Fruit fly (Drosophila melanogaster): ENCODE data around the gene CG2003.
A peak's percentile ranks its signal among the peaks of the same experiment; 100 is the strongest.

The CG2003 gene

dm6 chr3R:31978418-31978817 is 497 bp downstream of the CG2003 start (continued):
- TF ChIP-seq ey (GFP tag; optimal IDR thresholded peaks at IDR 0.05) (peak; percentile 49), CG32264 (GFP tag; optimal IDR thresholded peaks at IDR 0.05) (no peak), sage (GFP tag; optimal IDR thresholded peaks at IDR 0.05) (no peak), CG9705 (GFP tag; optimal IDR thresholded peaks at IDR 0.05) (no peak), Jra (GFP tag; optimal IDR thresholded peaks at IDR 0.05) (no peak), lola (GFP tag; optimal IDR thresholded peaks at IDR 0.05) (no peak), sv (GFP tag; optimal IDR thresholded peaks at IDR 0.05) (no peak)

DNA sequence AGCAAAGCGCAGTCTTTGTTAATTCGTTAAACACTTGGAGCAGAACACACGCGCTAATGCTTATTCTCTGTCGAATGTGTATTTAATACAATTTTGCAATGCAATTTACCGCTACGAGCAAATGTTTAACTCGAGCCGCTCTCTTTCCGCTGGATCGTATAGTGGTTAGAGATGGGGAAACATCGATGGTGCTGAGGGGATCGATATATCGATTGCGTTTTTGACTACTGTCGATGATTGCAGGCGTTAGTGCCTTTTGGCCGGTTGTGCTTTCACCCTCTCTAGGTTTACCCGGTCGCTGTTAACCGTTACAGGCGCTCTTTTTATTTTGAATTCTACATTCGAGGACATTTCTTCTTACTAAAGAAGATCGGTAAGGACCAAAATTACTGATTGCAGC is 7.7 kb downstream of the CG2003 start:
- peak; percentile 48 for TF ChIP-seq rgr (GFP tag; optimal IDR thresholded peaks at IDR 0.05)
- TF ChIP-seq lola (GFP tag; optimal IDR thresholded peaks at IDR 0.05): no peak
- TF ChIP-seq Rel (GFP tag; optimal IDR thresholded peaks at IDR 0.05): no peak
- peak; percentile 42 for TF ChIP-seq Rel (tag; optimal IDR thresholded peaks at IDR 0.05)
- TF ChIP-seq CG9705 (GFP tag; optimal IDR thresholded peaks at IDR 0.05): no peak
- no peak for TF ChIP-seq sv (GFP tag; optimal IDR thresholded peaks at IDR 0.05)
- TF ChIP-seq HLH106 (tag; optimal IDR thresholded peaks at IDR 0.05): peak; percentile 4
- no peak for TF ChIP-seq pan (optimal IDR thresholded peaks at IDR 0.05)
- no peak for TF ChIP-seq usp (GFP tag; optimal IDR thresholded peaks at IDR 0.05)
- TF ChIP-seq h (GFP tag; optimal IDR thresholded peaks at IDR 0.05): peak; percentile 29
- peak; percentile 18 for TF ChIP-seq Sp1 (GFP tag; optimal IDR thresholded peaks at IDR 0.05)
- TF ChIP-seq psq (GFP tag; optimal IDR thresholded peaks at IDR 0.05): peak; percentile 28
- TF ChIP-seq N (GFP tag; optimal IDR thresholded peaks at IDR 0.05): no peak
- TF ChIP-seq Hnf4 (GFP tag; optimal IDR thresholded peaks at IDR 0.05): peak; percentile 22
- peak; percentile 42 for TF ChIP-seq Jra (GFP tag; optimal IDR thresholded peaks at IDR 0.05)
- TF ChIP-seq foxo (GFP tag; optimal IDR thresholded peaks at IDR 0.05): peak in 1 of 2 experiments; percentile 21
- TF ChIP-seq fru (GFP tag; optimal IDR thresholded peaks at IDR 0.05): no peak
- TF ChIP-seq Myc (optimal IDR thresholded peaks at IDR 0.05): peak; percentile 47
- peak; percentile 88 for TF ChIP-seq Hr83 (GFP tag; optimal IDR thresholded peaks at IDR 0.05; ENCODE audit: poor library complexity, severe bottlenecking)

- no peak for TF ChIP-seq Rel (GFP tag; optimal IDR thresholded peaks at IDR 0.05)
- peak; percentile 86 for TF ChIP-seq Rel (tag; optimal IDR thresholded peaks at IDR 0.05)
- TF ChIP-seq sage (GFP tag; optimal IDR thresholded peaks at IDR 0.05): no peak
- no peak for TF ChIP-seq foxo (GFP tag; optimal IDR thresholded peaks at IDR 0.05)
- no peak for TF ChIP-seq Dif (GFP tag; optimal IDR thresholded peaks at IDR 0.05; ENCODE audit: partially characterized antibody)
- no peak for TF ChIP-seq Jra (GFP tag; optimal IDR thresholded peaks at IDR 0.05)
- TF ChIP-seq dl (GFP tag; optimal IDR thresholded peaks at IDR 0.05; ENCODE audit: insufficient read depth in 1 of 2, partially characterized antibody in 2 of 2): no peak
- TF ChIP-seq tai (GFP tag; optimal IDR thresholded peaks at IDR 0.05): peak; percentile 7
- no peak for TF ChIP-seq Hr83 (GFP tag; optimal IDR thresholded peaks at IDR 0.05; ENCODE audit: poor library complexity, severe bottlenecking)
- no peak for TF ChIP-seq Sp1 (GFP tag; optimal IDR thresholded peaks at IDR 0.05)
- no peak for TF ChIP-seq Hnf4 (GFP tag; optimal IDR thresholded peaks at IDR 0.05)
- no peak for TF ChIP-seq jim (GFP tag; optimal IDR thresholded peaks at IDR 0.05)
- TF ChIP-seq Mio (GFP tag; optimal IDR thresholded peaks at IDR 0.05): no peak
- TF ChIP-seq OdsH (GFP tag; optimal IDR thresholded peaks at IDR 0.05): no peak
- TF ChIP-seq sv (GFP tag; optimal IDR thresholded peaks at IDR 0.05): no peak
- no peak for TF ChIP-seq GATAd (GFP tag; optimal IDR thresholded peaks at IDR 0.05)
- no peak for TF ChIP-seq Dfd (GFP tag; optimal IDR thresholded peaks at IDR 0.05)
- no peak for TF ChIP-seq CrebA (GFP tag; optimal IDR thresholded peaks at IDR 0.05; ENCODE audit: borderline replicate concordance)
- TF ChIP-seq CG32264 (GFP tag; optimal IDR thresholded peaks at IDR 0.05): no peak
- no peak for TF ChIP-seq Abd-B (GFP tag; optimal IDR thresholded peaks at IDR 0.05)
- TF ChIP-seq ey (GFP tag; optimal IDR thresholded peaks at IDR 0.05): no peak
- no peak for TF ChIP-seq woc (GFP tag; optimal IDR thresholded peaks at IDR 0.05)
- no peak for TF ChIP-seq pan (optimal IDR thresholded peaks at IDR 0.05)
- no peak for TF ChIP-seq fru (GFP tag; optimal IDR thresholded peaks at IDR 0.05)
- no peak for TF ChIP-seq Myc (optimal IDR thresholded peaks at IDR 0.05)
- TF ChIP-seq br (GFP tag; optimal IDR thresholded peaks at IDR 0.05): peak; percentile 42
- TF ChIP-seq Vsx2 (GFP tag; optimal IDR thresholded peaks at IDR 0.05; ENCODE audit: partially characterized antibody): no peak
- TF ChIP-seq HLH106 (tag; optimal IDR thresholded peaks at IDR 0.05): no peak
- TF ChIP-seq brk (GFP tag; optimal IDR thresholded peaks at IDR 0.05): no peak
- no peak for TF ChIP-seq lola (GFP tag; optimal IDR thresholded peaks at IDR 0.05)
- no peak for TF ChIP-seq CG9705 (GFP tag; optimal IDR thresholded peaks at IDR 0.05)
- TF ChIP-seq dmrt93B (GFP tag; optimal IDR thresholded peaks at IDR 0.05): no peak
- peak; percentile 17 for TF ChIP-seq rgr (GFP tag; optimal IDR thresholded peaks at IDR 0.05)
- no peak for TF ChIP-seq dsf (GFP tag; optimal IDR thresholded peaks at IDR 0.05; ENCODE audit: borderline replicate concordance)
- peak; percentile 68 for TF ChIP-seq psq (GFP tag; optimal IDR thresholded peaks at IDR 0.05)
Observed at dm6 chr3R:31986775-31987349, 8.9 kb downstream of the CG2003 start.

Measured in whole organism, wandering third instar larva.